Worm (Caenorhabditis elegans) whole organism, L1 larva: Measurements from ENCODE around the gene old-2.
A peak's percentile ranks its signal among the peaks of the same experiment; 100 is the strongest.

ENCODE experiments used
- C04F5.9 ChIP-seq: sonication (generic microtip); optimal IDR thresholded peaks from 2 replicates; lab custom pipeline; 2016; ENCODE audit warnings: missing genetic modification characterization, missing compliant biosample characterization
- aly-2 ChIP-seq: fragments of 150-350 bp; optimal IDR thresholded peaks from 2 replicates; lab custom pipeline; 2014; ENCODE audit warnings: missing biosample characterization, missing genetic modification characterization
- blmp-1 ChIP-seq: fragments of 150-350 bp; optimal IDR thresholded peaks from 2 replicates; lab custom pipeline; 2014; ENCODE audit warnings: missing biosample characterization, missing genetic modification characterization
- ceh-63 ChIP-seq: fragments of 200-800 bp; sonication (Bioruptor generic); optimal IDR thresholded peaks from 2 replicates; lab custom pipeline; 2018; ENCODE audit warnings: mild to moderate bottlenecking, missing genetic modification characterization, missing compliant biosample characterization
- ceh-8 ChIP-seq: fragments of 200-800 bp; sonication (Bioruptor generic); optimal IDR thresholded peaks from 2 replicates; lab custom pipeline; 2018; ENCODE audit warnings: mild to moderate bottlenecking, missing genetic modification characterization, moderate library complexity, missing compliant biosample characterization
- ceh-82 ChIP-seq, 3 experiments: fragments of 150-350 bp in 1 of 3; sonication (generic microtip) in 2 of 3; optimal IDR thresholded peaks; 2 replicates each; lab custom pipeline; 2014 to 2017; ENCODE audit warnings: missing biosample characterization in 3 of 3, missing genetic modification characterization in 3 of 3
- ceh-88 ChIP-seq: fragments of 200-800 bp; sonication (Bioruptor generic); IDR thresholded peaks from 2 replicates; pipeline ENCODE4 v1.3.6; 2022; ENCODE audit warnings: missing genetic modification characterization, missing compliant biosample characterization
- ces-1 ChIP-seq: fragments of 150-350 bp; optimal IDR thresholded peaks from 2 replicates; lab custom pipeline; 2014; ENCODE audit warnings: missing biosample characterization, missing genetic modification reagents, missing genetic modification characterization
- dpl-1 ChIP-seq, 3 experiments: fragments of 150-350 bp in 2 of 3; sonication (generic microtip) in 1 of 3; optimal IDR thresholded peaks; 2 replicates each; lab custom pipeline; 2014 to 2017; ENCODE audit warnings: missing biosample characterization in 3 of 3, missing genetic modification characterization in 3 of 3, missing genetic modification reagents in 3 of 3
- efl-1 ChIP-seq, 4 experiments: fragments of 150-350 bp; optimal IDR thresholded peaks in 3 of 4; peaks in 1 of 4; 1 replicate in 1 of 4; 2 replicates in 3 of 4; lab custom pipeline; 2014; ENCODE audit warnings: missing biosample characterization in 2 of 4, missing genetic modification characterization in 2 of 4, missing genetic modification reagents in 2 of 4
- efl-3 ChIP-seq: fragments of 200-800 bp; sonication (Bioruptor generic); optimal IDR thresholded peaks from 2 replicates; lab custom pipeline; 2018; ENCODE audit warnings: mild to moderate bottlenecking, missing genetic modification characterization, missing compliant biosample characterization
- elt-2 ChIP-seq: sonication (generic microtip); optimal IDR thresholded peaks from 2 replicates; lab custom pipeline; 2016; ENCODE audit warnings: missing genetic modification characterization, mild to moderate bottlenecking, inconsistent platforms, missing compliant biosample characterization, missing genetic modification reagents
- elt-3 ChIP-seq, 6 experiments: fragments of 150-350 bp in 1 of 6; sonication (generic microtip); optimal IDR thresholded peaks; 2 replicates each; lab custom pipeline; 2017 to 2018; ENCODE audit warnings: missing biosample characterization in 6 of 6, missing genetic modification characterization in 6 of 6, inconsistent platforms in 1 of 6
- ets-5 ChIP-seq: fragments of 200-800 bp; sonication (Bioruptor generic); IDR thresholded peaks from 2 replicates; pipeline ENCODE4 v1.3.6; 2022; ENCODE audit warnings: missing genetic modification characterization, missing compliant biosample characterization
- fkh-10 ChIP-seq: sonication (generic microtip); optimal IDR thresholded peaks from 2 replicates; lab custom pipeline; 2017; ENCODE audit warnings: missing biosample characterization, missing genetic modification reagents, missing genetic modification characterization
- fkh-8 ChIP-seq: sonication (generic microtip); optimal IDR thresholded peaks from 2 replicates; lab custom pipeline; 2016; ENCODE audit warnings: mild to moderate bottlenecking, missing genetic modification characterization, missing compliant biosample characterization
- fos-1 ChIP-seq: fragments of 150-350 bp; optimal IDR thresholded peaks from 2 replicates; lab custom pipeline; 2014; ENCODE audit warnings: missing biosample characterization, missing genetic modification characterization
- hpl-2 ChIP-seq: fragments of 150-350 bp; optimal IDR thresholded peaks from 2 replicates; lab custom pipeline; 2014; ENCODE audit warnings: missing biosample characterization, missing genetic modification reagents, missing genetic modification characterization
- irx-1 ChIP-seq: sonication (generic microtip); optimal IDR thresholded peaks from 2 replicates; lab custom pipeline; 2016; ENCODE audit warnings: missing genetic modification characterization, missing compliant biosample characterization
- isw-1 ChIP-seq: fragments of 200-800 bp; sonication (Bioruptor generic); IDR thresholded peaks from 2 replicates; pipeline ENCODE4 v1.3.6; 2022; ENCODE audit warnings: missing genetic modification characterization, missing compliant biosample characterization
- lin-13 ChIP-seq: fragments of 150-350 bp; optimal IDR thresholded peaks from 2 replicates; lab custom pipeline; 2014; ENCODE audit warnings: missing biosample characterization, missing genetic modification reagents, missing genetic modification characterization
- lin-14 ChIP-seq: fragments of 200-800 bp; sonication (Bioruptor generic); optimal IDR thresholded peaks from 2 replicates; lab custom pipeline; 2018; ENCODE audit warnings: mild to moderate bottlenecking, missing genetic modification characterization, moderate library complexity, missing compliant biosample characterization
- lin-35 ChIP-seq, 2 experiments: fragments of 150-350 bp; optimal IDR thresholded peaks; 2 replicates each; lab custom pipeline; 2014; ENCODE audit warnings: missing biosample characterization in 2 of 2, missing genetic modification characterization in 2 of 2, missing genetic modification reagents in 2 of 2
- lir-3 ChIP-seq: sonication (generic microtip); optimal IDR thresholded peaks from 2 replicates; lab custom pipeline; 2016; ENCODE audit warnings: mild to moderate bottlenecking, missing genetic modification characterization, moderate library complexity, missing compliant biosample characterization; ENCODE audit not compliant: poor library complexity
- lsy-2 ChIP-seq, 2 experiments: fragments of 150-350 bp; optimal IDR thresholded peaks; 2 replicates each; lab custom pipeline; 2014; ENCODE audit warnings: missing biosample characterization in 2 of 2, missing genetic modification characterization in 2 of 2
- mab-9 ChIP-seq: fragments of 200-800 bp; sonication (Bioruptor generic); IDR thresholded peaks from 2 replicates; pipeline ENCODE4 v1.3.6; 2022; ENCODE audit warnings: missing genetic modification reagents, missing genetic modification characterization, missing compliant biosample characterization
- nhr-11 ChIP-seq: fragments of 150-350 bp; optimal IDR thresholded peaks from 2 replicates; lab custom pipeline; 2014; ENCODE audit warnings: missing biosample characterization, missing genetic modification characterization
- nhr-12 ChIP-seq: sonication (generic microtip); optimal IDR thresholded peaks from 2 replicates; lab custom pipeline; 2017; ENCODE audit warnings: missing biosample characterization, missing genetic modification characterization
- nhr-20 ChIP-seq: sonication (generic microtip); optimal IDR thresholded peaks from 2 replicates; lab custom pipeline; 2016; ENCODE audit warnings: mild to moderate bottlenecking, missing genetic modification characterization, missing compliant biosample characterization
- nhr-237 ChIP-seq: fragments of 150-350 bp; optimal IDR thresholded peaks from 2 replicates; lab custom pipeline; 2014; ENCODE audit warnings: missing biosample characterization, missing genetic modification characterization
- nhr-28 ChIP-seq: fragments of 150-350 bp; optimal IDR thresholded peaks from 2 replicates; lab custom pipeline; 2014; ENCODE audit warnings: missing biosample characterization, missing genetic modification characterization
- nhr-47 ChIP-seq: sonication (generic microtip); optimal IDR thresholded peaks from 2 replicates; lab custom pipeline; 2016; ENCODE audit warnings: mild to moderate bottlenecking, missing genetic modification characterization, moderate library complexity, missing compliant biosample characterization
- nhr-71 ChIP-seq: sonication (generic microtip); optimal IDR thresholded peaks from 2 replicates; lab custom pipeline; 2016; ENCODE audit warnings: mild to moderate bottlenecking, missing genetic modification characterization, moderate library complexity, missing compliant biosample characterization
- nhr-76 ChIP-seq: sonication (generic microtip); optimal IDR thresholded peaks from 2 replicates; lab custom pipeline; 2017; ENCODE audit warnings: missing biosample characterization, missing genetic modification characterization
- nhr-84 ChIP-seq: sonication (generic microtip); optimal IDR thresholded peaks from 2 replicates; lab custom pipeline; 2017; ENCODE audit warnings: missing biosample characterization, missing genetic modification characterization
- nhr-85 ChIP-seq: sonication (generic microtip); peaks from one replicate; lab custom pipeline; 2016; ENCODE audit warnings: missing genetic modification characterization, inconsistent platforms, missing compliant biosample characterization
- nhr-90 ChIP-seq: sonication (generic microtip); optimal IDR thresholded peaks from 2 replicates; lab custom pipeline; 2016; ENCODE audit warnings: mild to moderate bottlenecking, missing genetic modification characterization, missing compliant biosample characterization; ENCODE audit not compliant: poor library complexity
- pqm-1 ChIP-seq: sonication (generic microtip); optimal IDR thresholded peaks from 3 replicates; lab custom pipeline; 2017; ENCODE audit warnings: missing biosample characterization, missing genetic modification characterization
- rnt-1 ChIP-seq: sonication (generic microtip); optimal IDR thresholded peaks from 2 replicates; lab custom pipeline; 2016; ENCODE audit warnings: mild to moderate bottlenecking, missing genetic modification characterization, moderate library complexity, missing compliant biosample characterization
- sox-4 ChIP-seq: sonication (generic microtip); optimal IDR thresholded peaks from 2 replicates; lab custom pipeline; 2016; ENCODE audit warnings: missing genetic modification characterization, missing compliant biosample characterization
- sptf-1 ChIP-seq: fragments of 150-350 bp; optimal IDR thresholded peaks from 2 replicates; lab custom pipeline; 2014; ENCODE audit warnings: missing biosample characterization, missing genetic modification characterization
- sup-37 ChIP-seq: fragments of 200-800 bp; sonication (Bioruptor generic); optimal IDR thresholded peaks from 2 replicates; lab custom pipeline; 2018; ENCODE audit warnings: mild to moderate bottlenecking, missing genetic modification characterization, missing compliant biosample characterization
- swsn-7 ChIP-seq: sonication (generic microtip); optimal IDR thresholded peaks from 2 replicates; lab custom pipeline; 2016; ENCODE audit warnings: missing genetic modification characterization, missing compliant biosample characterization
- unc-30 ChIP-seq: sonication (generic microtip); optimal IDR thresholded peaks from 2 replicates; lab custom pipeline; 2017; ENCODE audit warnings: missing biosample characterization, missing genetic modification characterization
- unc-98 ChIP-seq: fragments of 200-800 bp; sonication (Bioruptor generic); IDR thresholded peaks from 2 replicates; pipeline ENCODE4 v1.3.6; 2022; ENCODE audit warnings: missing genetic modification characterization, missing compliant biosample characterization
- xbp-1 ChIP-seq: sonication (generic microtip); optimal IDR thresholded peaks from 2 replicates; lab custom pipeline; 2016; ENCODE audit warnings: missing genetic modification characterization, missing compliant biosample characterization
- zip-4 ChIP-seq: fragments of 200-800 bp; sonication (Bioruptor generic); optimal IDR thresholded peaks from 2 replicates; lab custom pipeline; 2018; ENCODE audit warnings: mild to moderate bottlenecking, missing genetic modification characterization, moderate library complexity, missing compliant biosample characterization

Gene old-2

DNA sequence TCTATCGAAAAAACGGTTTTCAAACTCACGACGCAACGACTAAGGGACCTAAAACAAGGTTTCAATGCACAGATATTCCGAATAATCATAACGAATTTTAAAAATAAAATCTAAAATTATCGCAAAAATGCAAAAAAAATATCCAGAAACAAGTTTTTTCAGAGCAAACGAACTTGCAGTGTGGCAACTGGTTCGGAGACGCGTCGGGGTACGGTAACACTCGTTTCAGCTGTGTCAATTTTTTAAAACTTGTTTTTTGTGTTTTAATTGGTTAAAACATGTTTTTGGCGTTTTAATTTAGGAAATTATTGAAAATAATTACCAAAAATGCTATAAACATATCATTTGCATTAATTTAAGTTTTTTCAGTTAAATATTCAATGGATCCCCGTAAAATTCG, 43.0 kb upstream of the old-2 start, which contains the start of gene C08H9.16 (continued):
- TF ChIP-seq ceh-63 (GFP tag; lab: Kevin White, UChicago) (no peak), nhr-76 (tag; lab: Kevin White, UChicago) (no peak), nhr-28 (tag; lab: Kevin White, UChicago) (no peak), nhr-20 (tag; lab: Kevin White, UChicago) (peak; percentile 7), dpl-1 (GFP tag; optimal IDR thresholded peaks at IDR 0.05; lab: Kevin White, UChicago) (peak; percentile 50 to 71 (median 59)), fkh-8 (tag; lab: Kevin White, UChicago) (no peak), nhr-11 (tag; lab: Kevin White, UChicago) (no peak), mab-9 (GFP tag; lab: Robert Waterston, UW) (no peak), lin-13 (no peak), lsy-2 (tag; optimal IDR thresholded peaks at IDR 0.05; lab: Kevin White, UChicago) (peak; percentile 96 to 98), sup-37 (no peak), rnt-1 (tag; lab: Kevin White, UChicago) (peak; percentile 17), nhr-90 (tag; lab: Kevin White, UChicago) (no peak), pqm-1 (tag; lab: Kevin White, UChicago) (no peak), fos-1 (tag; lab: Kevin White, UChicago) (no peak), nhr-71 (tag; lab: Kevin White, UChicago) (peak; percentile 59), nhr-47 (tag; lab: Kevin White, UChicago) (no peak), ceh-8 (GFP tag; lab: Kevin White, UChicago) (no peak), ces-1 (GFP tag; lab: Kevin White, UChicago) (no peak), C04F5.9 (no peak), xbp-1 (tag; lab: Kevin White, UChicago) (peak; percentile 18), ets-5 (no peak), isw-1 (GFP tag; lab: Robert Waterston, UW) (peak; percentile 9; the same call in 1 of the 2 replicates), lin-14 (GFP tag; lab: Kevin White, UChicago) (peak; percentile 38), sox-4 (tag; lab: Kevin White, UChicago) (no peak), unc-30 (tag; lab: Kevin White, UChicago) (no peak), elt-2 (tag; lab: Kevin White, UChicago) (no peak), unc-98 (GFP tag; lab: Robert Waterston, UW) (no peak), elt-3 (tag; optimal IDR thresholded peaks at IDR 0.05; lab: Kevin White, UChicago) (peak in 1 of 6 experiments; percentile 68), nhr-12 (tag; lab: Kevin White, UChicago) (no peak), nhr-237 (tag; lab: Kevin White, UChicago) (no peak)
- TF ChIP-seq, all 84 proteins: peak for 24

DNA sequence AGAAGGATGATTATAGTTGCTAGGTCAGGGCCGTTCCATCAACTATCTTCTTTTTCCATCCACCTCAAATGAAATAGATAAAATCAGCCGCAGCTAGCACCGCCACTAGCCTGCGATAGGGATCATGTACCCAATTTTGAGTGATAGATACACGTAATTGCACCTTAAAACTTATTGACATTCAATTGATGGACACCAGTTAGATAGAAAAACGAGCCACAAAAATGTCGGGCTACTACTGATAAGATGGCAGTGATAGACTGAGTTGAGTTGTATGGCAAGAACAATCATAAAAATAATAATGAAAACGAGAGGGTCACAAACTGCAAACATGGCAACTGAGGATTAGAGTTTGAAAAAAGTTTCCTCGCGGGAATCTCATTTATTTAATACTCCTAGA, 42.4 kb upstream of the old-2 start:
- no peak for TF ChIP-seq lir-3 (tag; lab: Kevin White, UChicago)
- TF ChIP-seq efl-1 (optimal IDR thresholded peaks at IDR 0.05; lab: Kevin White, UChicago): no peak
- peak in 1 of 2 experiments; percentile 90 for TF ChIP-seq efl-1 (GFP tag; optimal IDR thresholded peaks at IDR 0.05 in 1 of 2; lab: Kevin White, UChicago)
- no peak for TF ChIP-seq zip-4 (GFP tag; lab: Kevin White, UChicago)
- TF ChIP-seq nhr-85 (tag; lab: Kevin White, UChicago): peak; percentile 1

DNA sequence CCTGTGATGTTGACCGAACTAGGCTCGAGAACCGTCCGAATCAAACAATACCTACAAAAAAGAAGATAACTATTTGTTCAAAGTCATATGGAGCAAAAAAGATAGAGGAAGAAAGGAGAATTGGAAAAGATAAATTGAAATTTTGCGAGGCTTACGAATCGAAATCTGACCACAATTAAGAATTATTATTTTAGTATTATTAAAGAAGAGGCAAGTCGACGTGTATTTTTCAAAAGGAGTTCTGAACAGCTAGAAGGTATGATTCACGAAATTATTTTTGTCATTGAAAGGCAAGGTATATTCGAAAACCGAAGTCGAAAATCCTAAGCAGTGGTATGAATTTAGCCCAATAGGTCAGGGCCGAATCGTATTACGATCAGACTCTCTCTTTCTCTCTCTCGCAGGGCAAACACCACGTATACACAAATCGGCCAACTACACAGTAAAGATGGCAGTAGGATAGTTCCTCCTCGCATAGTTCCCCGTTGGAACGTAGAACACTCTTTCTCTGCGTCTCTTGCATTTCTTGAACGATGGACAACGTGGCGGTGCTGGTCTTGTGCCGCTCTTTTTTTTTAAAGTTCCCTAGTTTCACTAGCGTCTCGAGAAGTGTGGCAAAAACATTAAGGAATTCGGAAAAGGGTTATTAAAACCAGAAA, 41.8 kb upstream of the old-2 start, which contains the start of gene vgln-1:
vgln-1 (minus strand) TSS at position 51 of the 659 bp plus-strand sequence.
- TF ChIP-seq dpl-1 (GFP tag; optimal IDR thresholded peaks at IDR 0.05; lab: Kevin White, UChicago): no peak
- TF ChIP-seq irx-1 (tag; lab: Kevin White, UChicago): no peak
- no peak for TF ChIP-seq hpl-2
- TF ChIP-seq lin-14 (GFP tag; lab: Kevin White, UChicago): peak; percentile 59
- no peak for TF ChIP-seq ceh-88 (GFP tag; lab: Robert Waterston, UW)
- TF ChIP-seq lin-35 (GFP tag; optimal IDR thresholded peaks at IDR 0.05; lab: Kevin White, UChicago): no peak
- no peak for TF ChIP-seq sup-37
- TF ChIP-seq swsn-7: no peak
- no peak for TF ChIP-seq sptf-1 (tag; lab: Kevin White, UChicago)
- peak; percentile 5 to 23 for TF ChIP-seq efl-1 (optimal IDR thresholded peaks at IDR 0.05; lab: Kevin White, UChicago)
- peak in 1 of 2 experiments; percentile 77 for TF ChIP-seq efl-1 (GFP tag; optimal IDR thresholded peaks at IDR 0.05 in 1 of 2; lab: Kevin White, UChicago)
- TF ChIP-seq aly-2: no peak
- TF ChIP-seq nhr-84 (tag; lab: Kevin White, UChicago): no peak
- no peak for TF ChIP-seq nhr-12 (tag; lab: Kevin White, UChicago)
- TF ChIP-seq ceh-82 (tag; optimal IDR thresholded peaks at IDR 0.05; lab: Kevin White, UChicago): no peak
- no peak for TF ChIP-seq efl-3
- TF ChIP-seq fos-1 (tag; lab: Kevin White, UChicago): no peak
- TF ChIP-seq blmp-1: peak; percentile 74
- TF ChIP-seq mab-9 (GFP tag; lab: Robert Waterston, UW): no peak
- no peak for TF ChIP-seq nhr-20 (tag; lab: Kevin White, UChicago)
- TF ChIP-seq ceh-63 (GFP tag; lab: Kevin White, UChicago): no peak
- peak in 1 of 2 experiments; percentile 39 for TF ChIP-seq lsy-2 (tag; optimal IDR thresholded peaks at IDR 0.05; lab: Kevin White, UChicago)
- TF ChIP-seq fkh-10: no peak
